Worm (Caenorhabditis elegans) whole organism, midembryonic: Measurements from ENCODE around the gene asm-1.
"Not testable (repeated sequence)": the region's sequence is repeated elsewhere in the genome, so short reads cannot be mapped to it uniquely, and the experiment has no call there.

Experiments
- T22C8.4 ChIP-seq: fragments of 200-800 bp; sonication (Bioruptor generic); IDR thresholded peaks from 2 replicates; pipeline ENCODE4 v1.3.6; 2022; ENCODE audit warnings: missing genetic modification characterization, missing compliant biosample characterization
- cog-1 ChIP-seq: sonication (generic microtip); optimal IDR thresholded peaks from 2 replicates; lab custom pipeline; 2016; ENCODE audit warnings: missing genetic modification characterization, missing compliant biosample characterization
- flt-1 ChIP-seq: fragments of 200-800 bp; sonication (Bioruptor generic); IDR thresholded peaks from 2 replicates; pipeline ENCODE4 v1.3.6; 2022; ENCODE audit warnings: missing genetic modification characterization, missing compliant biosample characterization
- klf-2 ChIP-seq: fragments of 200-800 bp; sonication (Bioruptor generic); conservative IDR thresholded peaks from 2 replicates; pipeline ENCODE4 v1.3.6; 2022; ENCODE audit warnings: missing genetic modification reagents, missing genetic modification characterization, missing compliant biosample characterization
- med-1 ChIP-seq: sonication (generic microtip); optimal IDR thresholded peaks from 2 replicates; lab custom pipeline; 2017; ENCODE audit warnings: missing genetic modification characterization, mild to moderate bottlenecking, missing compliant biosample characterization, antibody characterized with exemption, missing genetic modification reagents; ENCODE audit not compliant: insufficient read depth
- ref-1 ChIP-seq: fragments of 200-800 bp; sonication (Bioruptor generic); conservative IDR thresholded peaks from 2 replicates; pipeline ENCODE4 v1.3.6; 2022; ENCODE audit warnings: missing genetic modification reagents, missing genetic modification characterization, missing compliant biosample characterization
- tab-1 ChIP-seq: fragments of 200-800 bp; sonication (Bioruptor generic); IDR thresholded peaks from 2 replicates; pipeline ENCODE4 v1.3.6; 2022; ENCODE audit warnings: missing genetic modification characterization, missing compliant biosample characterization
- ztf-23 ChIP-seq: fragments of 200-800 bp; sonication (Bioruptor generic); IDR thresholded peaks from 2 replicates; pipeline ENCODE4 v1.3.6; 2022; ENCODE audit warnings: missing genetic modification reagents, missing genetic modification characterization, missing compliant biosample characterization
- ztf-29 ChIP-seq: fragments of 200-800 bp; sonication (Bioruptor generic); IDR thresholded peaks from 2 replicates; pipeline ENCODE4 v1.3.6; 2022; ENCODE audit warnings: missing genetic modification reagents, missing genetic modification characterization, missing compliant biosample characterization

The asm-1 gene

DNA sequence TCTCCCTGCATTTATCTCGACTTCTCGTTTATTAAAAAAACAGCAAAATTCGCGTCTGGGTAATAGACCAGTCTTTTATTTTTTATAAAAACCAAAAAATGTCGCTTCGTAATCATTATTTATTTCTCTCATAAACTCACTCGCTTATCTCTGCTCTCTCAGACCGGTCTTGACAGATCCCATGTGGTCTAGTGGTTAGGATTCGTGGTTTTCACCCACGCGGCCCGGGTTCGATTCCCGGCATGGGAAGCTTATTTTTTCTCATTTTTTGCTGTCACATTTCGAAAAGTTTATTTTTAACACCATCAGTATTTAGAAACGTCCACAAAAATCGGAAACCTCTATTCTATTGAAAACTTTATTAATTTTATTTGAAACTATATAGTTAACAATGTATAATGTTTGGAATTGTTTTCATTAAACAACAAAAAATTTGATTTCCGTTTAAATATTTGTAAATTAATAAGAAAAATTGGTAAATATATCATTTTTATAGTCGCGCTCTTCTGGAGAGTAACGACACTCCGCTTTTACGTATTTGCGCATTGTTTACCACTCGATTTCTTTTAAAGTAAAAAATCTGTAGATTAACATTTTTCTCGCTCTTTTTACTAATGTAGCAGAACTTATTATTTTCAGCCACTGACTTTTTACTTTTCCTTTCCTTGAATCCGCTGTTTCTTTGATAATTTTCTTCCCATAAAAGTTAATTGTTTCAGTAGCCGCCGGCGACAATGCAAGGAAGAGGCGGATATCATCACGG lies 11.7 kb upstream of the asm-1 start, which contains the start of gene hrpl-1:
TSS of gene hrpl-1 (plus strand) at position 713 of the 763 bp plus-strand sequence.
- TF ChIP-seq ztf-23 (peak; percentile 65; the same call in 1 of the 2 replicates), med-1 (GFP tag; lab: Kevin White, UChicago) (peak; percentile 79), ref-1 (GFP tag; lab: Robert Waterston, UW) (peak; percentile 57), flt-1 (GFP tag; lab: Robert Waterston, UW) (peak; percentile 88), T22C8.4 (GFP tag; lab: Robert Waterston, UW) (0 out of 2 replicates have a peak, but pooled peaks have one; percentile 20), tab-1 (peak; percentile 74; the same call in 1 of the 2 replicates), cog-1 (tag; lab: Kevin White, UChicago) (no peak), klf-2 (GFP tag; lab: Robert Waterston, UW) (peak; percentile 56; the same call in 1 of the 2 replicates), ztf-29 (GFP tag; lab: Robert Waterston, UW) (peak; percentile 43; the same call in 1 of the 2 replicates)

DNA sequence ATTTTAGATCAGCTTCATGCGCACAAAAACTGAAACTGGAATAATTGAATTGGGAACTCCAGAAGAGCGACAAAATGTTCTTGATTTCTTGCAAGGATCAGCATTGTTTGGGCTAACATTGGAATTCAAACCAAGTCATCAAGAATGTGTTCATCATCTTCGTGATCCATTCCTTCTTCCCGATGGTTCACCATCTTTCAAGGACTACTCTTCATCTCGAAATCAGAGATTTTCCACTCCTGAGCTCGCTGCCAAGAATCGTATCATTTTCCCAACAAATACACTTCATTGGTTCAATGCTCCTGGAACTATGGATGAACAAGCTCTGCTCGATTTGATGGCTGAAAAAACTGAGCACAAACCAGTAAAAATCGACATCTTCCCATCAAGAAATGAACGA lies 9.2 kb upstream of the asm-1 start:
- TF ChIP-seq med-1 (GFP tag; lab: Kevin White, UChicago) = no peak
- TF ChIP-seq cog-1 (tag; lab: Kevin White, UChicago) = no peak
- TF ChIP-seq ztf-29 (GFP tag; lab: Robert Waterston, UW) = no peak
- TF ChIP-seq ztf-23 = no peak
- no peak for TF ChIP-seq ref-1 (GFP tag; lab: Robert Waterston, UW)
- no peak for TF ChIP-seq klf-2 (GFP tag; lab: Robert Waterston, UW)
- no peak for TF ChIP-seq T22C8.4 (GFP tag; lab: Robert Waterston, UW)
- no peak for TF ChIP-seq tab-1
- no peak for TF ChIP-seq flt-1 (GFP tag; lab: Robert Waterston, UW)

DNA sequence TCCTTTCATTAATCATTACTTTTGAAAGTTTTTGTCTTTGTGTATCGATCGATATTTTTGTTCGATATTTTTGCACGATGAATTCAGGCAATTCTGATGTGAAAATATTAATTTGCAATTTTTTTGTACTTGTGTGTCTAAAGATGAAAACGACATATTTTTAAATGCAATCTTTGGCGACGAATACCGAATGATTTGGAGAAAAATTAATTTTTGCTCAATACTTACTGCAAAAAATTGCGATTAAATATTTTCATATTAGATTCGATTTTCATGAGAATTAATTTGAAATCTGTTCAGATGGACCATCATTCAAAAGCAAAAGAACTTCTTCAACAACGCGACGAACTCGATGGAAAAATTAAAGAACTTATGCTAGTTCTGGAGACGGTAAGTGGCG lies 8.1 kb upstream of the asm-1 start, which contains the start of gene psmd-9:
TSS of gene psmd-9 (plus strand) at position 301 of the 400 bp plus-strand sequence.
- TF ChIP-seq klf-2 (GFP tag; lab: Robert Waterston, UW) (no peak), flt-1 (GFP tag; lab: Robert Waterston, UW) (no peak), T22C8.4 (GFP tag; lab: Robert Waterston, UW) (no peak), ztf-23 (no peak), ztf-29 (GFP tag; lab: Robert Waterston, UW) (no peak), med-1 (GFP tag; lab: Kevin White, UChicago) (no peak), cog-1 (tag; lab: Kevin White, UChicago) (no peak), tab-1 (no peak), ref-1 (GFP tag; lab: Robert Waterston, UW) (no peak)

DNA sequence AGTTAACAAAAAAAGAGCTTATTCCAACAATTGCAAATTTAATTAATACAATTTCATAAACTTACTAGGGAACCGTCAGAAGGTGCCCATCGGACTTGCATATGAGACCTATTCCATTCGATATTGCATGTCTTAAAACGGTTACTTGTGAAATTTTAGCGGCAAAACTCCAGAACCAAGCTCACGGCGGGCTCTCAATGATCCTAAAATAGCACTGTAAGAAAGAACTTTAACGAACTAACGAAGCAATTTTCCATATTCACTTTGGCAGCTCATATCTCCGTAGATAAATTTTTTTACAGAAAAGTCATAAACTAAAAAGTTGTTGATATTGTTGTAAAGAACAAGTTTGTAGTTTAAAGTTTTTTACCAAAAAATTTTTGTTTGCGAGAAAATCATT lies 2.2 kb upstream of the asm-1 start, which contains the start of gene B0252.3:
TSS of gene B0252.3 (minus strand) at position 101 of the 400 bp plus-strand sequence.
- not testable (repeated sequence) for TF ChIP-seq cog-1 (tag; lab: Kevin White, UChicago); T22C8.4 (GFP tag; lab: Robert Waterston, UW); flt-1 (GFP tag; lab: Robert Waterston, UW)

DNA sequence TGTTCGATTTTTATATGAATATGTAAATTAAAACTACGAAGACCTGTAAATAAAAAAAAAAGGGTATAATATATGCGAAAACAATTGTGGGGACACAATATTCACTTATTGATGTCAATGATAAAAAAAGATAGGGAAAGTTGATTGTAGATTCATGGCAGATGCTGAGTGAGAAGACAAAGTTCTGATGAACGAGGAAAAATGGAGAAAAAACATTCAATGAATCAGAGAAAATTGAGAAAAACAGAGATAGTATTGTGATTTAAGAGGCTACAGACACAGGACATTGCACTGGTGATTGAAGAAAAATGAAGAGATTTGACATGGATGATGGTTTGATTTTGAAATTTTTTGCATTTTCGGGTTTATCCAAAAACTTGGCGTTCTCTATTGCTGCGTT lies 1.2 kb upstream of the asm-1 start:
- TF ChIP-seq klf-2 (GFP tag; lab: Robert Waterston, UW) = no peak
- no peak for TF ChIP-seq T22C8.4 (GFP tag; lab: Robert Waterston, UW)
- TF ChIP-seq tab-1 = no peak
- TF ChIP-seq ref-1 (GFP tag; lab: Robert Waterston, UW) = no peak
- no peak for TF ChIP-seq ztf-29 (GFP tag; lab: Robert Waterston, UW)
- no peak for TF ChIP-seq med-1 (GFP tag; lab: Kevin White, UChicago)
- no peak for TF ChIP-seq cog-1 (tag; lab: Kevin White, UChicago)

DNA sequence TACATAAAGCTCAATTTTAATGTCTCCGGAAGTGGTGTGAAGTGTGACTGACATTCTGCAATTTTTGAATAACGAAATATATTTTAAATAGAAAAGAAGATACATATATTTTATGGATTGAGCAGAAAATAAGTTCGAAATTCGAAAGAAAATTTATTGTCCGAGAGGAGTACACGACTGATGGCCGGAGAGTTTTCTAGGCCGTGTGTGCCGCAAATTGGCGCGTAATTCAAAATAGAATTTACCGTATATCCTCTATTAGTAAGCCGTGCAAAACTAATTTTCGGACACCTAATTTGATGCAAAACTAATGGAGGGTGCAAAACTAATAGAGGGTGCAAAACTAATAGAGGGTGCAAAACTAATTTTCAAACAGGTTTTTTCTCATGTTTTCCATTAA lies 3.4 kb downstream of the asm-1 start, which contains the start of gene cyn-10:
TSS of gene cyn-10 (minus strand) at position 57 of the 400 bp plus-strand sequence.
- peak; percentile 90 for TF ChIP-seq ztf-23
- peak; percentile 92 for TF ChIP-seq flt-1 (GFP tag; lab: Robert Waterston, UW)
- peak; percentile 52 for TF ChIP-seq cog-1 (tag; lab: Kevin White, UChicago)
- peak; percentile 82 for TF ChIP-seq klf-2 (GFP tag; lab: Robert Waterston, UW)
- TF ChIP-seq tab-1 = no peak
- TF ChIP-seq med-1 (GFP tag; lab: Kevin White, UChicago) = no peak
- TF ChIP-seq ztf-29 (GFP tag; lab: Robert Waterston, UW) = no peak
- TF ChIP-seq ref-1 (GFP tag; lab: Robert Waterston, UW) = 0 out of 2 replicates have a peak, but pooled peaks have one; percentile 42
- TF ChIP-seq T22C8.4 (GFP tag; lab: Robert Waterston, UW) = no peak

DNA sequence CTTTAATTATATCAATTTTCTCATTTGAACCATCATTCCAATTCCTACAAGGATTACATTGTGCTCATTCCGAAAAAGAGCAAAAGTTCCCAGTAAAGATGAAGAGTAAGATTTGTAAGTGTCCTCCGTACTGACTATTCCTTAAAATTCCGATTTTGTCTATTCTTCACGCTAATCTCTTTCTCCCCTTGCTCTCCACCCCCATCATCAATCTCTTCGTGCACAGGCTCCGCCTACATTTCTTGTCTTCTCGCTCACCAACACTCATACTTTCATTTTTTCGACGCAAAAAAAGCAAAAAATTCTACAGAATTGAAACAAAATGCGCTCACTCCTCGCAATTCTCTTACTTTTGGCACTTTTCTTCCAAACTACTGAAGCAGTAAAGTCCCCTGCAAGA lies 6.0 kb downstream of the asm-1 start, which contains the start of gene B0252.8:
TSS of gene B0252.8 (plus strand) at position 292 of the 400 bp plus-strand sequence.
- no peak for TF ChIP-seq T22C8.4 (GFP tag; lab: Robert Waterston, UW)
- no peak for TF ChIP-seq cog-1 (tag; lab: Kevin White, UChicago)

DNA sequence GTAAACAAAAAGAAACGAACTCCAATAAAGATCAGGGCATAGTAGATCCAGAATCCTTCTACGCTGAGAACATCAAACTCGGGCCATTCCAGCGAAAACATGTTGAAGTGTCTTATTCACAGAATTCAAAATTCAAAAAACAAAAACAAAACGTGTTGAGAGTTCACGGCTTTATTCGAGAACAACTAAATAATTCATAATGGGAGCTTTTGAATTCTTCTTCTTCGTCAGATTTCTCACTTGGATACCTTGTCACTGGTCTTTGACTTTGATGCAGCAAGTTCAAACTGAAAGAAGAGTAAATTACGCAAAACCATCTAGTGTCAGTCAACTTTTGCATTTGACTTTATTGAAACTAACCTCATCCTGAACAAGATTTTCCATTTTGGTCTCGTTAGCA lies 7.8 kb downstream of the asm-1 start, which contains the start of gene B0252.11:
TSS of gene B0252.11 (minus strand) at position 101 of the 400 bp plus-strand sequence.
- TF ChIP-seq cog-1 (tag; lab: Kevin White, UChicago) (no peak), tab-1 (no peak), ztf-29 (GFP tag; lab: Robert Waterston, UW) (no peak), ztf-23 (no peak), T22C8.4 (GFP tag; lab: Robert Waterston, UW) (no peak), med-1 (GFP tag; lab: Kevin White, UChicago) (no peak), flt-1 (GFP tag; lab: Robert Waterston, UW) (no peak), klf-2 (GFP tag; lab: Robert Waterston, UW) (no peak), ref-1 (GFP tag; lab: Robert Waterston, UW) (no peak)

DNA sequence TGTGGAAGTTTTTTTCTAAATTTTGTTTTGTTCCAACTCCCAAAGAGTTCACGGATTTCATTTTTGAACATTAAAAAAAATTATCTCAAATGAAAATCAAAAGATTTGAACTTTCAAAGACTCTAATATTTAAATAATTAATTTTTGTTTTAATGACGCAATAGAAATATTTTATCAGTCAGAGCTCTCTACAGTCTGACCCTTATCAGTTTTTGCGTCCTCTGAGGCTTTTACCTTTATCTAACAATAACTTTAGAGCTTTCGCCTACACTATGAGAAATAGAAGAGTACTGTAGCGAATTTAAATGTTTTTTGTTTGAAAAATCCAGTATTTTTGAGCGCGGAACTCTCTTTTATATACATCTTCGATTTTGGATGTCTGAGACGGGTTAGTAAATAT lies 9.0 kb downstream of the asm-1 start, which contains the start of gene B0252.5:
TSS of gene B0252.5 (minus strand) at position 17 of the 400 bp plus-strand sequence.
- TF ChIP-seq ztf-23 (no peak), ztf-29 (GFP tag; lab: Robert Waterston, UW) (no peak), cog-1 (tag; lab: Kevin White, UChicago) (no peak), flt-1 (GFP tag; lab: Robert Waterston, UW) (no peak), tab-1 (no peak), T22C8.4 (GFP tag; lab: Robert Waterston, UW) (no peak), ref-1 (GFP tag; lab: Robert Waterston, UW) (no peak), klf-2 (GFP tag; lab: Robert Waterston, UW) (no peak), med-1 (GFP tag; lab: Kevin White, UChicago) (no peak)
